Fruit fly (Drosophila melanogaster) whole organism, pupa: Measurements from ENCODE around the gene CG13138.
A peak's percentile ranks its signal among the peaks of the same experiment; 100 is the strongest.

Experiments used
- CG10348 ChIP-seq: fragments of 200-800 bp; sonication (Bioruptor generic); IDR thresholded peaks from 2 replicates; pipeline ENCODE4 v1.3.6; 2022; ENCODE audit warnings: missing biosample characterization, missing genetic modification characterization
- CG12605 ChIP-seq: fragments of 200-800 bp; sonication (Bioruptor generic); IDR thresholded peaks from 2 replicates; pipeline ENCODE4 v1.3.6; 2022; ENCODE audit warnings: missing biosample characterization, missing genetic modification characterization
- CG13204 ChIP-seq: fragments of 200-800 bp; sonication (Bioruptor generic); optimal IDR thresholded peaks from 2 replicates; lab custom pipeline; 2018; ENCODE audit warnings: missing biosample characterization, mild to moderate bottlenecking, missing genetic modification characterization, moderate library complexity
- CG14655 ChIP-seq: fragments of 200-800 bp; sonication (Bioruptor generic); optimal IDR thresholded peaks from 3 replicates; lab custom pipeline; 2017; ENCODE audit warnings: mild to moderate bottlenecking, missing biosample characterization, missing genetic modification reagents, missing genetic modification characterization
- CG15710 ChIP-seq: fragments of 200-800 bp; sonication (Bioruptor generic); optimal IDR thresholded peaks from 2 replicates; lab custom pipeline; 2018; ENCODE audit warnings: missing biosample characterization, mild to moderate bottlenecking, missing genetic modification characterization, moderate library complexity
- CG17806 ChIP-seq: fragments of 200-800 bp; sonication (Bioruptor generic); optimal IDR thresholded peaks from 2 replicates; lab custom pipeline; 2018; ENCODE audit warnings: missing biosample characterization, mild to moderate bottlenecking, missing genetic modification characterization, moderate library complexity
- CG32121 ChIP-seq: fragments of 200-800 bp; sonication (Bioruptor generic); IDR thresholded peaks from 2 replicates; pipeline ENCODE4 v1.3.6; 2022; ENCODE audit warnings: missing biosample characterization, missing genetic modification characterization
- CG34367 ChIP-seq: fragments of 200-800 bp; sonication (Bioruptor generic); optimal IDR thresholded peaks from 2 replicates; lab custom pipeline; 2018; ENCODE audit warnings: missing biosample characterization, mild to moderate bottlenecking, missing genetic modification characterization
- CG4496 ChIP-seq: fragments of 200-800 bp; sonication (Bioruptor generic); IDR thresholded peaks from 3 replicates; pipeline ENCODE4 v1.3.6; 2022; ENCODE audit warnings: missing biosample characterization, missing genetic modification characterization
- CG8159 ChIP-seq: fragments of 200-800 bp; sonication (Bioruptor generic); optimal IDR thresholded peaks from 3 replicates; lab custom pipeline; 2018; ENCODE audit warnings: missing biosample characterization, mild to moderate bottlenecking, missing genetic modification characterization, moderate library complexity
- CG8301 ChIP-seq: fragments of 200-800 bp; sonication (Bioruptor generic); optimal IDR thresholded peaks from 2 replicates; lab custom pipeline; 2018; ENCODE audit warnings: missing biosample characterization, mild to moderate bottlenecking, missing genetic modification characterization
- CG9948 ChIP-seq: fragments of 200-800 bp; sonication (Bioruptor generic); optimal IDR thresholded peaks from 2 replicates; lab custom pipeline; 2018; ENCODE audit warnings: missing biosample characterization, mild to moderate bottlenecking, missing genetic modification characterization, moderate library complexity
- D1 ChIP-seq: fragments of 200-800 bp; sonication (Bioruptor generic); optimal IDR thresholded peaks from 2 replicates; lab custom pipeline; 2018; ENCODE audit warnings: missing biosample characterization, mild to moderate bottlenecking, missing genetic modification characterization, moderate library complexity
- EcR ChIP-seq: fragments of 200-800 bp; sonication (Bioruptor generic); optimal IDR thresholded peaks from 3 replicates; lab custom pipeline; 2019; ENCODE audit warnings: missing biosample characterization, missing genetic modification characterization, mild to moderate bottlenecking, moderate library complexity, missing genetic modification reagents
- Ets98B ChIP-seq: fragments of 200-800 bp; sonication (Bioruptor generic); IDR thresholded peaks from 2 replicates; pipeline ENCODE4 v1.3.6; 2022; ENCODE audit warnings: missing biosample characterization, missing genetic modification characterization
- Pif1A ChIP-seq: fragments of 200-800 bp; sonication (Bioruptor generic); optimal IDR thresholded peaks from 3 replicates; lab custom pipeline; 2016; ENCODE audit warnings: missing biosample characterization, missing genetic modification characterization
- Pif1B ChIP-seq: fragments of 200-800 bp; sonication (Bioruptor generic); optimal IDR thresholded peaks from 3 replicates; lab custom pipeline; 2016; ENCODE audit warnings: missing biosample characterization, missing genetic modification characterization
- Snoo ChIP-seq: fragments of 200-800 bp; sonication (Bioruptor generic); optimal IDR thresholded peaks from 3 replicates; lab custom pipeline; 2017; ENCODE audit warnings: missing biosample characterization, mild to moderate bottlenecking, missing genetic modification characterization, inconsistent platforms
- fd96Ca ChIP-seq: fragments of 200-800 bp; sonication (Bioruptor generic); IDR thresholded peaks from 3 replicates; pipeline ENCODE4 v1.3.6; 2022; ENCODE audit warnings: missing biosample characterization, missing genetic modification characterization
- gl ChIP-seq: fragments of 200-800 bp; sonication (Bioruptor generic); optimal IDR thresholded peaks from 2 replicates; lab custom pipeline; 2018; ENCODE audit warnings: missing biosample characterization, mild to moderate bottlenecking, missing genetic modification characterization
- rn ChIP-seq: fragments of 200-800 bp; sonication (Bioruptor generic); IDR thresholded peaks from 2 replicates; pipeline ENCODE4 v1.3.6; 2022; ENCODE audit warnings: missing biosample characterization, missing genetic modification characterization

Gene CG13138

DNA sequence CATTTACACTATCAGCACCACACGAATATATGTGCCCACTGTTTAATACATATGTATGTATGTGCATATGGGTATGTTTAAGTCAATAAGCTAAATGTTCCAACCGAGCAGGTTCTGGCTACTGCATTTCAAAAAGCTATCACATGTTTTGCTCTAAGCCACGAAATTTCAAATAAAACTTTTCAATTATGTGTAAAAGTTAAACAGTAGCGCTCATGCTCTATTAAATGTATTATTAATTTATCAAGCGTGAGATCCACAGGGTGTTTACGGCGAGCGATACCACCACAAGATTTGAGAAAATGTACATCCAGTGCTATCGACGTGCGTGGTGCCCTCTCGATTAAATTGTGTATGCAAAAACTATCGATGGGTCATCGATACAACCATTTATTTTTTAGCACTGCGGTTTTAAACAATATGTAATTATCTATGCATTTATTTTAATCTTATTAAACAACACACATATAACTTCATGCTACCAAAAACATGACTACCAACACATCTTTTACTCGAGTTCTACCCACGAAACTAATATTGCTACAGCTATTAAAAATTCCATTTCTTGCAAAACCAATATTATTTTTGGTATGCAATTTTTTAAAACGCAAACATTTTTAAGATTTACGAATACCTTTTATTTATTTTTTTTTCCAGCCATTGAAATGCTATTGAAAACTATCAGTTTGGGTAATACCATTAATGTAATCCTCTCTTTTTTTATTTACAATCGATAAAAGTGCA, 40.9 kb downstream of the CG13138 start, which contains the start of gene Pten:
Gene Pten, minus strand, starts transcription at position 300 of the 744 bp plus-strand sequence.
- TF ChIP-seq Snoo (tag; lab: Kevin White, UChicago) (peak; percentile 16), fd96Ca (no peak), CG13204 (GFP tag; lab: Kevin White, UChicago) (no peak), CG8159 (no peak), gl (tag; lab: Kevin White, UChicago) (no peak), CG8301 (tag; lab: Kevin White, UChicago) (peak; percentile 60), CG4496 (GFP tag; lab: Robert Waterston, UW) (no peak), CG15710 (peak; percentile 23), CG9948 (tag; lab: Kevin White, UChicago) (peak; percentile 55), Pif1B (GFP tag; lab: Kevin White, UChicago) (peak; percentile 14), CG14655 (GFP tag; lab: Kevin White, UChicago) (no peak), D1 (tag; lab: Kevin White, UChicago) (no peak), CG17806 (peak; percentile 49), rn (GFP tag; lab: Robert Waterston, UW) (no peak), CG34367 (no peak), CG32121 (GFP tag; lab: Robert Waterston, UW) (peak; percentile 64), Pif1A (GFP tag; lab: Kevin White, UChicago) (peak; percentile 53), CG10348 (GFP tag; lab: Robert Waterston, UW) (no peak), CG12605 (GFP tag; lab: Robert Waterston, UW) (peak; percentile 74; the same call in 1 of the 2 replicates), EcR (GFP tag; lab: Kevin White, UChicago) (no peak), Ets98B (GFP tag; lab: Robert Waterston, UW) (no peak; the same call in 1 of the 2 replicates)

DNA sequence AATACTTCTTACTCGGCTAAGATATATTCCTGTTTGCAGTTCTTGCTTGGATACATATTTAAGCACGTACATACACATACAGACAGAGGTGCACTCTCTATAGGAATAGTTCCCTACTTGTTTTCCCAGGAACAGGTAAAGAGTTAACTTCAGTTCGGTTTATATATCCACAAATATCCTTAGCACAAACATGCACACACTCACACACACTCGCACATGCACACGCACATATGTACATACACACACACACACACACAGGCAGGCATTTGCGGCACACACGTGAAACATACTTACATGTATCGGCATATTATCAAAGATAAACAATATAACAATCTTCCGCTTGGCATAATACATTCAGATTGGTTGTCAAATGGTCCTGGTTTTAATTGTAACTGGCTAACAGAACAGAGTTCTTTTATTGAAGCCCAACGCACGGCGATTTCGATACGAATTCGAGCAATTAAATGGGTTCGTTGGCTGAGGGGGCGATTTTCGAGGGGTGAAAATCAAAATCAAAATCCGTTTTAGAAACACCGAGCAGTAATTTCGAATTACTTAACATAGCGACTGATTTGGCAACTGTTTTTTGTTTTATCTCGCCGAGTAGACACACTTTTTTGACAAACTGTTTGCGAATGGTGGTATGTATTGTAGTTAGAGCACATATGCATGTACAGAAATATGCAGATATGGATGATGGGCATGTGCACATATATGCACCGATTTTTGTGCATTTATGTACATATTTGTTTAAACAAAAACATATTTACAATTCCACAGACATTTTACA, 41.7 kb downstream of the CG13138 start:
- TF ChIP-seq CG17806 (no peak), rn (GFP tag; lab: Robert Waterston, UW) (no peak), CG32121 (GFP tag; lab: Robert Waterston, UW) (no peak), EcR (GFP tag; lab: Kevin White, UChicago) (no peak), Ets98B (GFP tag; lab: Robert Waterston, UW) (no peak), Pif1B (GFP tag; lab: Kevin White, UChicago) (no peak), CG12605 (GFP tag; lab: Robert Waterston, UW) (no peak), CG9948 (tag; lab: Kevin White, UChicago) (no peak), CG13204 (GFP tag; lab: Kevin White, UChicago) (no peak), CG10348 (GFP tag; lab: Robert Waterston, UW) (no peak)
- TF ChIP-seq, all 21 proteins: peak for 0

DNA sequence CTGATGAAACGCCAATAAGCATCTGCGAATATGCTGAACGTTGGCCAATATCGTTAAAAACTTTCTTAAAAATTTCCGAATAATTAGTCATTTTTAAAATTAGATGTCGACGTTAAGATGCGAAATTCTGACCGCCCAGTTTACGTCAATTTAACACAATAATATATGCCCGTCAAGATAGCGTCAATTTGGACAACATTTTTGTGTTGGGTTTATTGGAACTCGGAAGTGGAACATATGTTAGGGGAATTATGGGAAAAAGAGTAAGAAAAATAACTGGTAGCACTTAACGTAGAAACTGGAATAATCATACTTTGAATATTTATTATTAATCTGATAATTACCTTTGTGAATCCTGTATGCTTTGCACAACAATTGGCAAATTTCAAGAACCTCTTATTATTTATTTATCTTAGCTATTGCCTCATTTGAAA, 46.1 kb downstream of the CG13138 start, which contains the start of gene CG5676:
Gene CG5676, minus strand, starts transcription at position 167 of the 434 bp plus-strand sequence.
- no peak for TF ChIP-seq CG14655 (GFP tag; lab: Kevin White, UChicago)
- no peak for TF ChIP-seq Pif1A (GFP tag; lab: Kevin White, UChicago)
- no peak for TF ChIP-seq EcR (GFP tag; lab: Kevin White, UChicago)
- TF ChIP-seq Ets98B (GFP tag; lab: Robert Waterston, UW) = no peak
- TF ChIP-seq D1 (tag; lab: Kevin White, UChicago) = peak; percentile 67

DNA sequence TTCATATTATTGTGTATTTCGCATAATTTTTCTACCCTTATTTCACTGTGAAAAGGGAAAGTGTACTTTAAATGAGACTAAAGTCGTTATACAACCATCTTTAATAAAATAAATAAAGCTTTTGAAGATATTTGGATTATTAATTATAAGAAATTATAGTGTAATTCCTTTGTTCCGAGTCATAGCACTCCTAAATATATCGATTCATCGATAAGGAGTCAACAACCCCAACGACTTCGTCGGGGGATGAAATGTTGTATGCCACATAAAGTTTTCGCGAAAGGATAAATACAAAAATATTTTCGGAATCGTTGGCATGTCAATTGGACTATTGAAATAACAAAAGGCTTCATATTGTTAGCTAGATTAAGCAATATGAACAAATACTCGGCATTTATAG, 50.2 kb downstream of the CG13138 start, which contains the start of gene Ror:
Gene Ror, plus strand, starts transcription at position 252 of the 400 bp plus-strand sequence.
- TF ChIP-seq EcR (GFP tag; lab: Kevin White, UChicago) (peak; percentile 69), Snoo (tag; lab: Kevin White, UChicago) (no peak), CG14655 (GFP tag; lab: Kevin White, UChicago) (no peak), Pif1B (GFP tag; lab: Kevin White, UChicago) (no peak)

DNA sequence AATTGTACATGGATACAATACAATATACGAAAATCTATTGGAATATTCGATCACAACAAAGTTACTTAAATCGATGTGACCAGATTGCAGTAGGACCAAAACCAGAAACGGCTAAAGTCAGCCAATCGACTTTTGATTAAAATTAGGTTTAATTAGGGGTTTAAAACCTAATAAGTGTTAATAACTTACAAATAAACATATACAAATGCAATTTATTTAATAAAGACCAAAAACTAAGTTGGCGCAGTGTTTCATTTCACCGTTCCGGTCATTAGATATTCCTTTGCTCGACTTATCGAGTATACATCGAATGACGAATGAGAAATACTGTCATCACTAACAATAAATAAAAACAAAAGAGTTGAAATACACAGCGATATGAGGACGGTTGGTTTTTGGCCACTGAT, 51.4 kb downstream of the CG13138 start, which contains the start of the genes bsk and CG31717:
Gene bsk, minus strand, starts transcription at position 61 of the 407 bp plus-strand sequence.
Gene CG31717, plus strand, starts transcription at position 297 of the 407 bp plus-strand sequence.
- TF ChIP-seq Pif1A (GFP tag; lab: Kevin White, UChicago) = no peak
- no peak for TF ChIP-seq CG9948 (tag; lab: Kevin White, UChicago)
- TF ChIP-seq EcR (GFP tag; lab: Kevin White, UChicago) = peak; percentile 43
- TF ChIP-seq CG10348 (GFP tag; lab: Robert Waterston, UW) = no peak
- no peak for TF ChIP-seq CG13204 (GFP tag; lab: Kevin White, UChicago)
- no peak for TF ChIP-seq Pif1B (GFP tag; lab: Kevin White, UChicago)
- TF ChIP-seq CG4496 (GFP tag; lab: Robert Waterston, UW) = no peak
